Fruit fly (Drosophila melanogaster) whole organism, embryonic: Measurements from ENCODE around the gene CG34039.

ENCODE experiments used
- ATbp ChIP-seq: fragments of 200-800 bp; sonication (Bioruptor generic); optimal IDR thresholded peaks from 2 replicates; lab custom pipeline; 2017; ENCODE audit warnings: missing biosample characterization, mild to moderate bottlenecking, missing genetic modification characterization, missing genetic modification reagents
- CG11398 ChIP-seq: fragments of 200-800 bp; sonication (Bioruptor generic); optimal IDR thresholded peaks from 2 replicates; lab custom pipeline; 2016; ENCODE audit warnings: missing biosample characterization, missing genetic modification characterization
- CG11456 ChIP-seq: fragments of 200-800 bp; sonication (Bioruptor generic); IDR thresholded peaks from 3 replicates; pipeline ENCODE4 v1.3.6; 2022; ENCODE audit warnings: missing biosample characterization, missing genetic modification characterization
- CG11723 ChIP-seq: fragments of 200-800 bp; sonication (Bioruptor generic); optimal IDR thresholded peaks from 2 replicates; lab custom pipeline; 2017; ENCODE audit warnings: missing biosample characterization, mild to moderate bottlenecking, missing genetic modification characterization
- CG12299 ChIP-seq: fragments of 200-800 bp; sonication (Bioruptor generic); optimal IDR thresholded peaks from 2 replicates; lab custom pipeline; 2018; ENCODE audit warnings: missing biosample characterization, mild to moderate bottlenecking, missing genetic modification characterization
- CG12659 ChIP-seq: fragments of 200-800 bp; sonication (Bioruptor generic); optimal IDR thresholded peaks from 3 replicates; lab custom pipeline; 2017; ENCODE audit warnings: mild to moderate bottlenecking, missing biosample characterization, missing genetic modification reagents, missing genetic modification characterization
- CG13287 ChIP-seq: fragments of 200-800 bp; sonication (Bioruptor generic); IDR thresholded peaks from 2 replicates; pipeline ENCODE4 v1.3.6; 2022; ENCODE audit warnings: missing biosample characterization, missing genetic modification characterization; ENCODE audit not compliant: partially characterized antibody
- CG15696 ChIP-seq: fragments of 200-800 bp; sonication (Bioruptor generic); optimal IDR thresholded peaks from 2 replicates; lab custom pipeline; 2019; ENCODE audit warnings: missing biosample characterization, mild to moderate bottlenecking, missing genetic modification characterization, moderate library complexity
- CG16863 ChIP-seq: fragments of 200-800 bp; sonication (Bioruptor generic); optimal IDR thresholded peaks from 3 replicates; lab custom pipeline; 2016; ENCODE audit warnings: missing biosample characterization, missing genetic modification characterization
- CG17328 ChIP-seq: fragments of 200-800 bp; sonication (Bioruptor generic); IDR thresholded peaks from 2 replicates; pipeline ENCODE4 v1.3.6; 2022; ENCODE audit warnings: missing biosample characterization, missing genetic modification characterization
- CG17802 ChIP-seq: fragments of 200-800 bp; sonication (Bioruptor generic); optimal IDR thresholded peaks from 2 replicates; lab custom pipeline; 2018; ENCODE audit warnings: missing biosample characterization, mild to moderate bottlenecking, missing genetic modification characterization, moderate library complexity
- CG1832 ChIP-seq: fragments of 200-800 bp; sonication (Bioruptor generic); optimal IDR thresholded peaks from 2 replicates; lab custom pipeline; 2017; ENCODE audit warnings: missing biosample characterization, mild to moderate bottlenecking, missing genetic modification characterization, inconsistent platforms
- CG18599 ChIP-seq: fragments of 200-800 bp; sonication (Bioruptor generic); optimal IDR thresholded peaks from 3 replicates; lab custom pipeline; 2017; ENCODE audit warnings: missing biosample characterization, missing genetic modification characterization, mild to moderate bottlenecking, moderate library complexity, missing genetic modification reagents
- CG18619 ChIP-seq: fragments of 200-800 bp; sonication (Bioruptor generic); optimal IDR thresholded peaks from 3 replicates; lab custom pipeline; 2017; ENCODE audit warnings: missing biosample characterization, mild to moderate bottlenecking, missing genetic modification characterization
- CG4707 ChIP-seq: fragments of 200-800 bp; sonication (Bioruptor generic); optimal IDR thresholded peaks from 2 replicates; lab custom pipeline; 2018; ENCODE audit warnings: missing biosample characterization, mild to moderate bottlenecking, missing genetic modification characterization, moderate library complexity
- CG5953 ChIP-seq: fragments of 200-800 bp; sonication (Bioruptor generic); IDR thresholded peaks from 2 replicates; pipeline ENCODE4 v1.3.6; 2022; ENCODE audit warnings: missing biosample characterization, missing genetic modification characterization
- CG6175 ChIP-seq: fragments of 200-800 bp; sonication (Bioruptor generic); IDR thresholded peaks from 3 replicates; pipeline ENCODE4 v1.3.6; 2022; ENCODE audit warnings: missing biosample characterization, missing genetic modification characterization
- CG6791 ChIP-seq: fragments of 200-800 bp; sonication (Bioruptor generic); IDR thresholded peaks from 3 replicates; pipeline ENCODE4 v1.3.6; 2022; ENCODE audit warnings: missing biosample characterization, missing genetic modification characterization; ENCODE audit not compliant: partially characterized antibody
- CG7963 ChIP-seq: fragments of 200-800 bp; sonication (Bioruptor generic); IDR thresholded peaks from 3 replicates; pipeline ENCODE4 v1.3.6; 2022; ENCODE audit warnings: missing biosample characterization, missing genetic modification characterization; ENCODE audit not compliant: partially characterized antibody
- CG8359 ChIP-seq: fragments of 200-800 bp; sonication (Bioruptor generic); optimal IDR thresholded peaks from 2 replicates; lab custom pipeline; 2017; ENCODE audit warnings: missing biosample characterization, mild to moderate bottlenecking, missing genetic modification characterization, borderline replicate concordance
- CkIIα-i1 ChIP-seq: fragments of 200-800 bp; sonication (Bioruptor generic); IDR thresholded peaks from 2 replicates; pipeline ENCODE4 v1.3.6; 2022; ENCODE audit warnings: missing biosample characterization, missing genetic modification characterization
- D ChIP-seq, 2 experiments: fragments of 200-800 bp in 1 of 2; fragments of >200 bp in 1 of 2; sonication (Bioruptor generic) in 1 of 2; optimal IDR thresholded peaks; 2 replicates in 1 of 2; 3 replicates in 1 of 2; lab custom pipeline; 2017; ENCODE audit warnings: mild to moderate bottlenecking in 1 of 2, missing biosample characterization in 1 of 2, missing genetic modification characterization in 1 of 2, missing genetic modification reagents in 1 of 2
- Drgx ChIP-seq: fragments of 200-800 bp; sonication (Bioruptor generic); IDR thresholded peaks from 2 replicates; pipeline ENCODE4 v1.3.6; 2022; ENCODE audit warnings: missing biosample characterization, missing genetic modification characterization
- Fer1 ChIP-seq: fragments of 200-800 bp; sonication (Bioruptor generic); optimal IDR thresholded peaks from 2 replicates; lab custom pipeline; 2017; ENCODE audit warnings: missing biosample characterization, mild to moderate bottlenecking, missing genetic modification characterization
- Fer3 ChIP-seq: fragments of 200-800 bp; sonication (Bioruptor generic); optimal IDR thresholded peaks from 2 replicates; lab custom pipeline; 2018; ENCODE audit warnings: missing biosample characterization, mild to moderate bottlenecking, missing genetic modification characterization, moderate library complexity
- MBD-R2 ChIP-seq: fragments of 200-800 bp; sonication (Bioruptor generic); IDR thresholded peaks from 2 replicates; pipeline ENCODE4 v1.3.6; 2022; ENCODE audit warnings: missing biosample characterization, missing genetic modification characterization
- Meics ChIP-seq: fragments of 200-800 bp; sonication (Bioruptor generic); optimal IDR thresholded peaks from 2 replicates; lab custom pipeline; 2017; ENCODE audit warnings: missing biosample characterization, mild to moderate bottlenecking, missing genetic modification characterization
- TFAM ChIP-seq: fragments of 200-800 bp; sonication (Bioruptor generic); optimal IDR thresholded peaks from 2 replicates; lab custom pipeline; 2017; ENCODE audit warnings: missing biosample characterization, missing genetic modification characterization, inconsistent platforms
- Usf ChIP-seq: fragments of 200-800 bp; sonication (Bioruptor generic); optimal IDR thresholded peaks from 2 replicates; lab custom pipeline; 2017; ENCODE audit warnings: missing genotype, missing biosample characterization, missing genetic modification characterization
- Xbp1 ChIP-seq: fragments of 200-800 bp; sonication (Bioruptor generic); optimal IDR thresholded peaks from 3 replicates; lab custom pipeline; 2016; ENCODE audit warnings: missing biosample characterization, mild to moderate bottlenecking, missing genetic modification characterization
- abd-A ChIP-seq: fragments of 200-800 bp; sonication (Bioruptor generic); optimal IDR thresholded peaks from 3 replicates; lab custom pipeline; 2019; ENCODE audit warnings: missing biosample characterization, mild to moderate bottlenecking, missing genetic modification characterization, moderate library complexity
- aop ChIP-seq: fragments of 200-800 bp; sonication (Bioruptor generic); IDR thresholded peaks from 2 replicates; pipeline ENCODE4 v1.3.6; 2022; ENCODE audit warnings: missing biosample characterization, missing genetic modification characterization
- chif ChIP-seq, 2 experiments: fragments of 200-800 bp; sonication (Bioruptor generic); optimal IDR thresholded peaks; 3 replicates each; lab custom pipeline; 2016; ENCODE audit warnings: missing biosample characterization in 2 of 2, missing genetic modification characterization in 2 of 2
- dpn ChIP-seq, 2 experiments: fragments of 200-800 bp; sonication (Bioruptor generic); optimal IDR thresholded peaks; 3 replicates each; lab custom pipeline; 2016; ENCODE audit warnings: missing biosample characterization in 2 of 2, missing genetic modification characterization in 2 of 2
- dysf ChIP-seq: fragments of 200-800 bp; sonication (Bioruptor generic); IDR thresholded peaks from 3 replicates; pipeline ENCODE4 v1.3.6; 2022; ENCODE audit warnings: missing biosample characterization, missing genetic modification characterization
- ftz-f1 ChIP-seq: fragments of 200-800 bp; sonication (Bioruptor generic); optimal IDR thresholded peaks from 2 replicates; lab custom pipeline; 2016; ENCODE audit warnings: missing biosample characterization, missing genetic modification characterization
- gcm ChIP-seq: fragments of 200-800 bp; sonication (Bioruptor generic); optimal IDR thresholded peaks from 2 replicates; lab custom pipeline; 2019; ENCODE audit warnings: missing biosample characterization, mild to moderate bottlenecking, missing genetic modification characterization, moderate library complexity
- ken ChIP-seq: fragments of 200-800 bp; sonication (Bioruptor generic); IDR thresholded peaks from 3 replicates; pipeline ENCODE4 v1.3.6; 2022; ENCODE audit warnings: missing biosample characterization, missing genetic modification characterization
- lov ChIP-seq, 2 experiments: fragments of 200-800 bp in 1 of 2; fragments of >200 bp in 1 of 2; sonication (Bioruptor generic) in 1 of 2; IDR thresholded peaks in 1 of 2; optimal IDR thresholded peaks in 1 of 2; 2 replicates in 1 of 2; 3 replicates in 1 of 2; pipeline versions ENCODE4 v1.3.6 to Lab custom; 2017 to 2022; ENCODE audit warnings: missing biosample characterization in 1 of 2, missing genetic modification characterization in 1 of 2
- luna ChIP-seq: fragments of 200-800 bp; sonication (Bioruptor generic); optimal IDR thresholded peaks from 2 replicates; lab custom pipeline; 2016; ENCODE audit warnings: missing biosample characterization, missing genetic modification characterization
- mirr ChIP-seq: fragments of 200-800 bp; sonication (Bioruptor generic); optimal IDR thresholded peaks from 3 replicates; lab custom pipeline; 2018; ENCODE audit warnings: missing biosample characterization, mild to moderate bottlenecking, missing genetic modification characterization
- p53 ChIP-seq: fragments of 200-800 bp; sonication (Bioruptor generic); optimal IDR thresholded peaks from 2 replicates; lab custom pipeline; 2016; ENCODE audit warnings: missing biosample characterization, missing genetic modification characterization
- seq ChIP-seq: fragments of 200-800 bp; sonication (Bioruptor generic); IDR thresholded peaks from 2 replicates; pipeline ENCODE4 v1.3.6; 2022; ENCODE audit warnings: missing biosample characterization, missing genetic modification characterization
- tap ChIP-seq: fragments of 200-800 bp; optimal IDR thresholded peaks from 3 replicates; lab custom pipeline; 2019; ENCODE audit warnings: missing biosample characterization, mild to moderate bottlenecking, missing genetic modification characterization, moderate library complexity
- twi ChIP-seq: fragments of 200-800 bp; optimal IDR thresholded peaks from 2 replicates; lab custom pipeline; 2019; ENCODE audit warnings: missing biosample characterization, mild to moderate bottlenecking, missing genetic modification characterization, moderate library complexity
- unpg ChIP-seq: fragments of 200-800 bp; sonication (Bioruptor generic); optimal IDR thresholded peaks from 3 replicates; lab custom pipeline; 2018; ENCODE audit warnings: missing biosample characterization, mild to moderate bottlenecking, missing genetic modification characterization, moderate library complexity
- wek ChIP-seq: fragments of 200-800 bp; sonication (Bioruptor generic); optimal IDR thresholded peaks from 3 replicates; lab custom pipeline; 2018; ENCODE audit warnings: missing biosample characterization, mild to moderate bottlenecking, missing genetic modification characterization, moderate library complexity

CG34039 gene

DNA sequence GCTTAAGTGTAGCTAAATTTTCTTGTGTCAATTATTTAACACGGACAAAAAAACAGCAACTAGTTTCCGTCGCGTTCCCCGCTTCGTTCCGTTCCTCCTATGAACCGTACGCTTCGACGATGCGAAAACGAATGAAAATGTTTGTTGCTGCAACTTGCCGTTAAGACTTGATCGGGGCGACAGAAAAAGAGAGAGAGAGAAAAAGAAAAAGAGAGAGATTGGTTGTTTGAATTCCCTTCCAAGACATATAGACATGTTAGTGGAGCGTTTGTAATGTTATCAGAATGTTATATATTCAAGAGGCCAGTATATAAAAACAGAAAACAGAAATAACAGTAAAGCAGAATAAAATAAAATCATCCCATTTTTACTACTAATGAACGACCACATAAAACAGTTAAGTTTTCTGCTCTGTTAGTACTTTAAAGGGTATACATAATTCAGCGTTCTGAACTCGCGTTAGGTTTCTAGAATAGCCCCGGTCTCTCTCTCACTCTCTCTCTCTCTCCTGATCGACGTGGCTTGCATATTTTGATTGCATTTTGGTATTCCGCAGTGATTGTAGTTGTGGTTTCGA lies 8.9 kb upstream of the CG34039 start, which contains the start of gene Gbs-70E (continued):
- TF ChIP-seq CG17328 (GFP tag; lab: Robert Waterston, UW) (peak; percentile 87), CG8359 (GFP tag; lab: Kevin White, UChicago) (peak; percentile 68), CG7963 (GFP tag; lab: Robert Waterston, UW) (no peak), CG17802 (tag; lab: Kevin White, UChicago) (peak; percentile 17), ATbp (peak; percentile 84), CG18599 (peak; percentile 92), CG6175 (GFP tag; lab: Robert Waterston, UW) (peak; percentile 70; the same call in 2 of the 3 replicates), lov (optimal IDR thresholded peaks at IDR 0.05; lab: Kevin White, UChicago) (no peak), lov (GFP tag; IDR thresholded peaks at IDR 0.05; lab: Robert Waterston, UW) (peak; percentile 83), wek (peak; percentile 69), luna (peak; percentile 81), CG1832 (GFP tag; lab: Kevin White, UChicago) (no peak), tap (tag; lab: Kevin White, UChicago) (peak; percentile 90), abd-A (peak; percentile 68), CG18619 (GFP tag; lab: Kevin White, UChicago) (peak; percentile 90), chif (GFP tag; optimal IDR thresholded peaks at IDR 0.05; lab: Kevin White, UChicago) (peak; percentile 89 to 93), unpg (GFP tag; lab: Kevin White, UChicago) (peak; percentile 94), dysf (GFP tag; lab: Robert Waterston, UW) (peak; percentile 92), CG11723 (GFP tag; lab: Kevin White, UChicago) (peak; percentile 83), CG12659 (GFP tag; lab: Kevin White, UChicago) (peak; percentile 92), D (optimal IDR thresholded peaks at IDR 0.05; lab: Kevin White, UChicago) (no peak), D (GFP tag; optimal IDR thresholded peaks at IDR 0.05; lab: Kevin White, UChicago) (peak; percentile 85), Xbp1 (GFP tag; lab: Kevin White, UChicago) (peak; percentile 92), CG4707 (GFP tag; lab: Kevin White, UChicago) (peak; percentile 27), CG12299 (tag; lab: Kevin White, UChicago) (peak; percentile 91), CG11398 (GFP tag; lab: Kevin White, UChicago) (peak; percentile 88), p53 (GFP tag; lab: Kevin White, UChicago) (peak; percentile 73), gcm (peak; percentile 94), ken (peak; percentile 85), CG11456 (GFP tag; lab: Robert Waterston, UW) (peak; percentile 80; the same call in 1 of the 3 replicates), Usf (GFP tag; lab: Kevin White, UChicago) (peak; percentile 68), mirr (GFP tag; lab: Kevin White, UChicago) (peak; percentile 76), TFAM (GFP tag; lab: Kevin White, UChicago) (peak; percentile 59), MBD-R2 (peak; percentile 51; the same call in 1 of the 2 replicates), ftz-f1 (peak; percentile 53), Drgx (GFP tag; lab: Robert Waterston, UW) (peak; percentile 92), seq (GFP tag; lab: Robert Waterston, UW) (peak; percentile 94), aop (GFP tag; lab: Robert Waterston, UW) (no peak), Meics (GFP tag; lab: Kevin White, UChicago) (peak; percentile 89), dpn (GFP tag; optimal IDR thresholded peaks at IDR 0.05; lab: Kevin White, UChicago) (peak; percentile 94), CG15696 (tag; lab: Kevin White, UChicago) (peak; percentile 90), CG13287 (GFP tag; lab: Robert Waterston, UW) (peak; percentile 62; the same call in 1 of the 2 replicates), twi (peak; percentile 81), Fer3 (tag; lab: Kevin White, UChicago) (peak; percentile 91), CkIIα-i1 (no peak), CG16863 (GFP tag; lab: Kevin White, UChicago) (peak; percentile 93), Fer1 (GFP tag; lab: Kevin White, UChicago) (peak; percentile 93), CG5953 (peak; percentile 68; the same call in 1 of the 2 replicates), CG6791 (GFP tag; lab: Robert Waterston, UW) (no peak; the same call in 2 of the 3 replicates)
